Worm (Caenorhabditis elegans) whole organism, late embryonic: ENCODE results near the gene ehs-1.

Experiments used
- C08G9.2 ChIP-seq: sonication (generic microtip); optimal IDR thresholded peaks from 2 replicates; lab custom pipeline; 2016; ENCODE audit warnings: mild to moderate bottlenecking, missing genetic modification characterization, moderate library complexity, missing compliant biosample characterization
- F13H6.1 ChIP-seq: sonication (generic microtip); optimal IDR thresholded peaks from 2 replicates; lab custom pipeline; 2016; ENCODE audit warnings: missing genetic modification characterization, missing compliant biosample characterization
- K02D7.2 ChIP-seq: sonication (generic microtip); optimal IDR thresholded peaks from 2 replicates; lab custom pipeline; 2017; ENCODE audit warnings: mild to moderate bottlenecking, missing genetic modification characterization, missing compliant biosample characterization
- K09A11.1 ChIP-seq: sonication (generic microtip); optimal IDR thresholded peaks from 2 replicates; lab custom pipeline; 2017; ENCODE audit warnings: antibody characterized with exemption, mild to moderate bottlenecking, missing genetic modification characterization, missing compliant biosample characterization; ENCODE audit not compliant: insufficient read depth
- T23F11.4 ChIP-seq: fragments of 200-800 bp; sonication (Bioruptor generic); optimal IDR thresholded peaks from 2 replicates; lab custom pipeline; 2018; ENCODE audit warnings: mild to moderate bottlenecking, missing genetic modification characterization, missing compliant biosample characterization
- ama-1 ChIP-seq: fragments of 150-350 bp; optimal IDR thresholded peaks from 2 replicates; lab custom pipeline; 2014
- ceh-14 ChIP-seq: sonication (generic microtip); optimal IDR thresholded peaks from 2 replicates; lab custom pipeline; 2016; ENCODE audit warnings: missing genotype, missing genetic modification characterization, missing compliant biosample characterization
- ceh-18 ChIP-seq: sonication (generic microtip); optimal IDR thresholded peaks from 2 replicates; lab custom pipeline; 2016; ENCODE audit warnings: missing genetic modification characterization, missing compliant biosample characterization
- ceh-19 ChIP-seq: fragments of 200-800 bp; sonication (Bioruptor generic); optimal IDR thresholded peaks from 2 replicates; lab custom pipeline; 2018; ENCODE audit warnings: mild to moderate bottlenecking, missing genetic modification characterization, missing compliant biosample characterization
- ceh-22 ChIP-seq: sonication (generic microtip); optimal IDR thresholded peaks from 2 replicates; lab custom pipeline; 2017; ENCODE audit warnings: missing biosample characterization, missing genetic modification characterization
- ceh-24 ChIP-seq: sonication (generic microtip); optimal IDR thresholded peaks from 2 replicates; lab custom pipeline; 2016; ENCODE audit warnings: mild to moderate bottlenecking, missing genetic modification characterization, missing compliant biosample characterization
- ceh-30 ChIP-seq: fragments of 150-350 bp; optimal IDR thresholded peaks from 2 replicates; lab custom pipeline; 2014; ENCODE audit warnings: missing biosample characterization, missing genetic modification characterization
- ceh-31 ChIP-seq: sonication (generic microtip); optimal IDR thresholded peaks from 2 replicates; lab custom pipeline; 2016; ENCODE audit warnings: missing genetic modification characterization, missing compliant biosample characterization
- ceh-45 ChIP-seq: fragments of 200-800 bp; sonication (Bioruptor generic); IDR thresholded peaks from 2 replicates; pipeline ENCODE4 v1.3.6; 2022; ENCODE audit warnings: missing genetic modification reagents, missing genetic modification characterization, missing compliant biosample characterization
- ceh-48 ChIP-seq: sonication (generic microtip); optimal IDR thresholded peaks from 2 replicates; lab custom pipeline; 2016; ENCODE audit warnings: missing genetic modification characterization, inconsistent platforms, missing compliant biosample characterization
- ceh-6 ChIP-seq: fragments of 200-800 bp; sonication (Bioruptor generic); optimal IDR thresholded peaks from 2 replicates; lab custom pipeline; 2018; ENCODE audit warnings: mild to moderate bottlenecking, missing genetic modification characterization, missing compliant biosample characterization
- ceh-9 ChIP-seq: sonication (generic microtip); optimal IDR thresholded peaks from 2 replicates; lab custom pipeline; 2016; ENCODE audit warnings: mild to moderate bottlenecking, missing genetic modification characterization, inconsistent platforms, missing compliant biosample characterization
- che-1 ChIP-seq: sonication (generic microtip); optimal IDR thresholded peaks from 2 replicates; lab custom pipeline; 2016; ENCODE audit warnings: mild to moderate bottlenecking, missing genetic modification characterization, missing compliant biosample characterization
- dmd-4 ChIP-seq: sonication (generic microtip); optimal IDR thresholded peaks from 2 replicates; lab custom pipeline; 2016; ENCODE audit warnings: borderline replicate concordance, missing genetic modification characterization, missing compliant biosample characterization
- dve-1 ChIP-seq: sonication (generic microtip); optimal IDR thresholded peaks from 2 replicates; lab custom pipeline; 2017; ENCODE audit warnings: antibody characterized with exemption, mild to moderate bottlenecking, missing genetic modification characterization, missing compliant biosample characterization
- ets-4 ChIP-seq: sonication (generic microtip); optimal IDR thresholded peaks from 2 replicates; lab custom pipeline; 2016; ENCODE audit warnings: missing genetic modification characterization, missing compliant biosample characterization
- eyg-1 ChIP-seq: sonication (generic microtip); optimal IDR thresholded peaks from 2 replicates; lab custom pipeline; 2016; ENCODE audit warnings: missing genotype, missing genetic modification characterization, missing compliant biosample characterization
- fax-1 ChIP-seq: sonication (generic microtip); optimal IDR thresholded peaks from 2 replicates; lab custom pipeline; 2016; ENCODE audit warnings: missing genotype, missing genetic modification characterization, missing compliant biosample characterization
- fkh-10 ChIP-seq: fragments of 150-350 bp; optimal IDR thresholded peaks from 2 replicates; lab custom pipeline; 2014; ENCODE audit warnings: missing biosample characterization, missing genetic modification reagents, missing genetic modification characterization
- fkh-6 ChIP-seq: sonication (generic microtip); optimal IDR thresholded peaks from 2 replicates; lab custom pipeline; 2016; ENCODE audit warnings: missing genetic modification characterization, missing compliant biosample characterization
- gmeb-2 ChIP-seq: sonication (generic microtip); optimal IDR thresholded peaks from 2 replicates; lab custom pipeline; 2016; ENCODE audit warnings: missing genetic modification characterization, inconsistent platforms, missing compliant biosample characterization
- hlh-13 ChIP-seq: fragments of 200-800 bp; sonication (Bioruptor generic); optimal IDR thresholded peaks from 2 replicates; lab custom pipeline; 2018; ENCODE audit warnings: mild to moderate bottlenecking, missing genetic modification characterization, missing compliant biosample characterization
- hlh-15 ChIP-seq: sonication (generic microtip); optimal IDR thresholded peaks from 2 replicates; lab custom pipeline; 2016; ENCODE audit warnings: missing genetic modification characterization, missing compliant biosample characterization
- hlh-30 ChIP-seq: sonication (generic microtip); optimal IDR thresholded peaks from 2 replicates; lab custom pipeline; 2017; ENCODE audit warnings: antibody characterized with exemption, missing genetic modification characterization, missing compliant biosample characterization; ENCODE audit not compliant: insufficient read depth
- hlh-6 ChIP-seq: sonication (generic microtip); optimal IDR thresholded peaks from 2 replicates; lab custom pipeline; 2016; ENCODE audit warnings: missing genotype, missing genetic modification characterization, missing compliant biosample characterization
- hlh-8 ChIP-seq: sonication (generic microtip); optimal IDR thresholded peaks from 2 replicates; lab custom pipeline; 2016; ENCODE audit warnings: missing genotype, missing genetic modification characterization, missing compliant biosample characterization
- lim-6 ChIP-seq: sonication (generic microtip); optimal IDR thresholded peaks from 2 replicates; lab custom pipeline; 2016; ENCODE audit warnings: missing genetic modification characterization, missing compliant biosample characterization
- lin-11 ChIP-seq: fragments of 200-800 bp; sonication (Bioruptor generic); optimal IDR thresholded peaks from 2 replicates; lab custom pipeline; 2018; ENCODE audit warnings: mild to moderate bottlenecking, missing genetic modification characterization, missing compliant biosample characterization
- madf-2 ChIP-seq: sonication (generic microtip); optimal IDR thresholded peaks from 2 replicates; lab custom pipeline; 2017; ENCODE audit warnings: missing genetic modification characterization, missing compliant biosample characterization
- nfya-1 ChIP-seq: sonication (generic microtip); optimal IDR thresholded peaks from 2 replicates; lab custom pipeline; 2017; ENCODE audit warnings: missing genetic modification characterization, mild to moderate bottlenecking, missing compliant biosample characterization, antibody characterized with exemption, moderate library complexity
- odd-2 ChIP-seq: sonication (generic microtip); optimal IDR thresholded peaks from 2 replicates; lab custom pipeline; 2017; ENCODE audit warnings: antibody characterized with exemption, mild to moderate bottlenecking, missing genetic modification characterization, missing compliant biosample characterization
- pag-3 ChIP-seq: sonication (generic microtip); optimal IDR thresholded peaks from 2 replicates; lab custom pipeline; 2016; ENCODE audit warnings: missing compliant biosample characterization, missing genetic modification characterization, borderline replicate concordance
- pat-9 ChIP-seq: fragments of 200-800 bp; sonication (Bioruptor generic); optimal IDR thresholded peaks from 2 replicates; lab custom pipeline; 2018; ENCODE audit warnings: mild to moderate bottlenecking, missing genetic modification characterization, moderate library complexity, missing compliant biosample characterization
- pax-1 ChIP-seq: fragments of 150-350 bp; optimal IDR thresholded peaks from 2 replicates; lab custom pipeline; 2014; ENCODE audit warnings: missing biosample characterization, missing genetic modification characterization
- pha-2 ChIP-seq: sonication (generic microtip); optimal IDR thresholded peaks from 2 replicates; lab custom pipeline; 2017; ENCODE audit warnings: mild to moderate bottlenecking, missing genetic modification characterization, missing compliant biosample characterization
- pha-4 ChIP-seq: fragments of 150-350 bp; optimal IDR thresholded peaks from 2 replicates; lab custom pipeline; 2018; ENCODE audit warnings: missing biosample characterization, missing genetic modification reagents, missing genetic modification characterization
- pros-1 ChIP-seq: fragments of 150-350 bp; optimal IDR thresholded peaks from 2 replicates; lab custom pipeline; 2014; ENCODE audit warnings: missing biosample characterization, missing genetic modification reagents, missing genetic modification characterization
- sdc-2 ChIP-seq: sonication (generic microtip); optimal IDR thresholded peaks from 2 replicates; lab custom pipeline; 2016; ENCODE audit warnings: missing genotype, missing genetic modification characterization, missing compliant biosample characterization
- sox-2 ChIP-seq: fragments of 200-800 bp; sonication (Bioruptor generic); IDR thresholded peaks from 2 replicates; pipeline ENCODE4 v1.3.6; 2022; ENCODE audit warnings: missing genetic modification reagents, missing genetic modification characterization, missing compliant biosample characterization
- tbx-2 ChIP-seq: sonication (generic microtip); optimal IDR thresholded peaks from 2 replicates; lab custom pipeline; 2016; ENCODE audit warnings: missing genetic modification characterization, missing compliant biosample characterization
- tbx-7 ChIP-seq: sonication (generic microtip); optimal IDR thresholded peaks from 2 replicates; lab custom pipeline; 2016; ENCODE audit warnings: missing genotype, missing genetic modification characterization, missing compliant biosample characterization
- unc-3 ChIP-seq, 2 experiments: fragments of 200-800 bp in 1 of 2; sonication (Bioruptor generic) in 1 of 2; sonication (generic microtip) in 1 of 2; conservative IDR thresholded peaks in 1 of 2; optimal IDR thresholded peaks in 1 of 2; 2 replicates each; pipeline versions ENCODE4 v1.3.6 to Lab custom; 2016 to 2022; ENCODE audit warnings: missing compliant biosample characterization in 2 of 2, missing genetic modification characterization in 2 of 2, missing genetic modification reagents in 1 of 2
- unc-42 ChIP-seq: sonication (generic microtip); optimal IDR thresholded peaks from 2 replicates; lab custom pipeline; 2016; ENCODE audit warnings: missing genotype, missing genetic modification characterization, missing compliant biosample characterization
- unc-55 ChIP-seq: sonication (generic microtip); optimal IDR thresholded peaks from 2 replicates; lab custom pipeline; 2017; ENCODE audit warnings: missing biosample characterization, missing genetic modification reagents, missing genetic modification characterization
- unc-86 ChIP-seq: sonication (generic microtip); optimal IDR thresholded peaks from 2 replicates; lab custom pipeline; 2016; ENCODE audit warnings: missing genetic modification characterization, missing compliant biosample characterization
- zip-5 ChIP-seq: sonication (generic microtip); optimal IDR thresholded peaks from 2 replicates; lab custom pipeline; 2016; ENCODE audit warnings: missing genetic modification characterization, missing compliant biosample characterization
- ztf-16 ChIP-seq: sonication (generic microtip); optimal IDR thresholded peaks from 2 replicates; lab custom pipeline; 2017; ENCODE audit warnings: missing genetic modification characterization, missing compliant biosample characterization

Gene ehs-1

DNA sequence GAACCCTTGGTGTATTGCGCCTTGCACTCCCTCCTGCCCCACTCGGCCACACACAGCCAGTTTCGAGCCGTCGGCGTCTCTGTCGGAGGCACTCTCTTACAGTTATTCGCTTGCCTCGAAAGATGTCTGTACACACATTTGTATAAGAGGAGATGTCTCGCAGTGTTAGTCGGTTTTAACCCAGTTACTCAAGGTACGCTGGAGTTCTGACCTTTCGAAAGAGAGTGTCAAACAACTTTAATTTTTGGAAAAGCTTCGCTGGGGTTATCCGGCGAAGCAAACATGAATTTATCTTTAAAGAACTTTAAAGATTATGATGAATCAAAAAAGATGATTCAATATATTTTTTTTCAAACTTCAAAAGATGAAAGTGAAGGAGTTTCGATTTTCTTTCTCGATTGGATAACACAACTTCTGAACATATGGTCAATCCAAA, 24.2 kb downstream of the ehs-1 start:
- TF ChIP-seq pha-4 (tag; lab: Kevin White, UChicago), result no peak
- TF ChIP-seq pros-1, result peak; percentile 87
- peak; percentile 81 for TF ChIP-seq madf-2 (tag; lab: Kevin White, UChicago)
- TF ChIP-seq ceh-18, result peak; percentile 99
- peak; percentile 79 for TF ChIP-seq unc-55 (GFP tag; lab: Kevin White, UChicago)
- TF ChIP-seq eyg-1 (tag; lab: Kevin White, UChicago), result peak; percentile 68
- TF ChIP-seq C08G9.2 (tag; lab: Kevin White, UChicago), result peak; percentile 82
- TF ChIP-seq ceh-31 (tag; lab: Kevin White, UChicago), result peak; percentile 95
- TF ChIP-seq ceh-19 (GFP tag; lab: Kevin White, UChicago), result peak; percentile 89
- TF ChIP-seq gmeb-2 (tag; lab: Kevin White, UChicago), result peak; percentile 55
- peak; percentile 68 for TF ChIP-seq ceh-24 (tag; lab: Kevin White, UChicago)
- peak; percentile 65 for TF ChIP-seq ceh-22 (tag; lab: Kevin White, UChicago)
- no peak for TF ChIP-seq odd-2 (tag; lab: Kevin White, UChicago)
- peak; percentile 83 for TF ChIP-seq ztf-16
- TF ChIP-seq ets-4, result peak; percentile 85
- peak; percentile 100 for TF ChIP-seq ama-1
- peak; percentile 83 for TF ChIP-seq pat-9 (tag; lab: Kevin White, UChicago)
- peak; percentile 65 for TF ChIP-seq hlh-6 (tag; lab: Kevin White, UChicago)
- peak; percentile 87 for TF ChIP-seq T23F11.4 (GFP tag; lab: Kevin White, UChicago)
- peak; percentile 99 for TF ChIP-seq dve-1 (tag; lab: Kevin White, UChicago)
- TF ChIP-seq che-1 (tag; lab: Kevin White, UChicago), result peak; percentile 66
- TF ChIP-seq pha-2 (tag; lab: Kevin White, UChicago), result peak; percentile 82
- TF ChIP-seq ceh-48 (tag; lab: Kevin White, UChicago), result peak; percentile 41
- TF ChIP-seq nfya-1 (tag; lab: Kevin White, UChicago), result peak; percentile 92
- peak; percentile 72 for TF ChIP-seq fkh-6 (tag; lab: Kevin White, UChicago)
- TF ChIP-seq unc-86, result peak; percentile 83
- peak; percentile 44 for TF ChIP-seq tbx-7
- no peak for TF ChIP-seq ceh-45 (GFP tag; lab: Robert Waterston, UW)
- TF ChIP-seq hlh-8, result peak; percentile 76
- peak; percentile 94 for TF ChIP-seq ceh-14
- peak; percentile 96 for TF ChIP-seq tbx-2
- TF ChIP-seq dmd-4 (tag; lab: Kevin White, UChicago), result peak; percentile 66
- TF ChIP-seq sox-2, result peak; percentile 32
- peak; percentile 65 for TF ChIP-seq hlh-15 (tag; lab: Kevin White, UChicago)
- peak; percentile 76 for TF ChIP-seq K09A11.1 (tag; lab: Kevin White, UChicago)
- TF ChIP-seq unc-42 (tag; lab: Kevin White, UChicago), result peak; percentile 99
- TF ChIP-seq fkh-10 (GFP tag; lab: Kevin White, UChicago), result peak; percentile 73
- TF ChIP-seq ceh-9, result no peak
- TF ChIP-seq pag-3 (tag; lab: Kevin White, UChicago), result peak; percentile 70
- TF ChIP-seq F13H6.1 (tag; lab: Kevin White, UChicago), result peak; percentile 87
- TF ChIP-seq pax-1 (tag; lab: Kevin White, UChicago), result peak; percentile 91
- TF ChIP-seq hlh-13 (GFP tag; lab: Kevin White, UChicago), result peak; percentile 17
- TF ChIP-seq sdc-2 (tag; lab: Kevin White, UChicago), result peak; percentile 74
- TF ChIP-seq fax-1 (tag; lab: Kevin White, UChicago), result peak; percentile 65
- TF ChIP-seq K02D7.2 (tag; lab: Kevin White, UChicago), result peak; percentile 69
- TF ChIP-seq hlh-30 (tag; lab: Kevin White, UChicago), result peak; percentile 60
- TF ChIP-seq lim-6 (tag; lab: Kevin White, UChicago), result peak; percentile 77
- peak; percentile 63 for TF ChIP-seq lin-11 (tag; lab: Kevin White, UChicago)
- TF ChIP-seq zip-5, result peak; percentile 32
- peak; percentile 53; the same call in 1 of the 2 replicates for TF ChIP-seq unc-3 (GFP tag; conservative IDR thresholded peaks at IDR 0.05; lab: Robert Waterston, UW)
- peak; percentile 85 for TF ChIP-seq unc-3 (tag; optimal IDR thresholded peaks at IDR 0.05; lab: Kevin White, UChicago)
- TF ChIP-seq ceh-30 (tag; lab: Kevin White, UChicago), result peak; percentile 79
- TF ChIP-seq ceh-6 (GFP tag; lab: Kevin White, UChicago), result peak; percentile 53
